Worm (Caenorhabditis elegans) whole organism, L4/young adult: ENCODE data around the gene tni-3.

Experiments used
- W03F9.2 ChIP-seq: fragments of 150-350 bp; optimal IDR thresholded peaks from 2 replicates; lab custom pipeline; 2014; ENCODE audit warnings: missing biosample characterization, missing genetic modification characterization
- dao-5 ChIP-seq: sonication (generic microtip); optimal IDR thresholded peaks from 2 replicates; lab custom pipeline; 2016; ENCODE audit warnings: missing genotype, missing genetic modification characterization, moderate library complexity, missing compliant biosample characterization
- him-1 ChIP-seq: sonication (generic microtip); optimal IDR thresholded peaks from 2 replicates; lab custom pipeline; 2016; ENCODE audit warnings: missing genotype, missing genetic modification reagents, missing genetic modification characterization, missing compliant biosample characterization

ce11 chrV:16834989-16835388, at the start of gene tni-3:
- TF ChIP-seq dao-5 (tag; lab: Kevin White, UChicago) (no peak), him-1 (tag; lab: Kevin White, UChicago) (no peak), W03F9.2 (no peak)
